Worm (Caenorhabditis elegans) whole organism, L2 larva: ENCODE measurements around the gene sel-12.

Source experiments
- C34F6.9 ChIP-seq: fragments of 150-350 bp; optimal IDR thresholded peaks from 2 replicates; lab custom pipeline; 2014; ENCODE audit warnings: missing biosample characterization, missing genetic modification characterization
- R02D3.7 ChIP-seq: fragments of 150-350 bp; optimal IDR thresholded peaks from 2 replicates; lab custom pipeline; 2014; ENCODE audit warnings: missing biosample characterization, missing genetic modification characterization
- Y55F3AM.14 ChIP-seq: fragments of 200-800 bp; sonication (Bioruptor generic); optimal IDR thresholded peaks from 2 replicates; lab custom pipeline; 2018; ENCODE audit warnings: mild to moderate bottlenecking, missing genetic modification characterization, missing compliant biosample characterization
- ZK546.5 ChIP-seq: sonication (generic microtip); optimal IDR thresholded peaks from 2 replicates; lab custom pipeline; 2017; ENCODE audit warnings: missing biosample characterization, missing genetic modification characterization
- alr-1 ChIP-seq: fragments of 150-350 bp; optimal IDR thresholded peaks from 2 replicates; lab custom pipeline; 2014; ENCODE audit warnings: missing biosample characterization, missing genetic modification characterization
- ama-1 ChIP-seq: fragments of 150-350 bp; optimal IDR thresholded peaks from 2 replicates; lab custom pipeline; 2018; ENCODE audit warnings: inconsistent platforms
- crh-2 ChIP-seq: sonication (generic microtip); optimal IDR thresholded peaks from 2 replicates; lab custom pipeline; 2017; ENCODE audit warnings: missing biosample characterization, missing genetic modification characterization
- elt-1 ChIP-seq: fragments of 150-350 bp; optimal IDR thresholded peaks from 2 replicates; lab custom pipeline; 2014; ENCODE audit warnings: missing biosample characterization, missing genetic modification characterization
- elt-3 ChIP-seq: sonication (generic microtip); optimal IDR thresholded peaks from 2 replicates; lab custom pipeline; 2017; ENCODE audit warnings: missing biosample characterization, missing genetic modification characterization
- gmeb-1 ChIP-seq: fragments of 150-350 bp; optimal IDR thresholded peaks from 2 replicates; lab custom pipeline; 2014; ENCODE audit warnings: missing biosample characterization, missing genetic modification characterization
- lin-11 ChIP-seq: fragments of 150-350 bp; sonication (generic microtip); optimal IDR thresholded peaks from 2 replicates; lab custom pipeline; 2014; ENCODE audit warnings: missing biosample characterization, missing genetic modification characterization, inconsistent platforms, mixed read lengths
- lin-13 ChIP-seq: fragments of 150-350 bp; optimal IDR thresholded peaks from 2 replicates; lab custom pipeline; 2014; ENCODE audit warnings: missing biosample characterization, missing genetic modification reagents, missing genetic modification characterization
- lin-39 ChIP-seq: fragments of 150-350 bp; optimal IDR thresholded peaks from 2 replicates; lab custom pipeline; 2014; ENCODE audit warnings: missing biosample characterization, missing genetic modification reagents, missing genetic modification characterization
- lsy-2 ChIP-seq, 2 experiments: fragments of 150-350 bp in 1 of 2; sonication (generic microtip) in 1 of 2; optimal IDR thresholded peaks; 2 replicates each; lab custom pipeline; 2014 to 2017; ENCODE audit warnings: missing biosample characterization in 2 of 2, missing genetic modification characterization in 2 of 2
- mab-5 ChIP-seq: fragments of 150-350 bp; optimal IDR thresholded peaks from 2 replicates; lab custom pipeline; 2014; ENCODE audit warnings: missing biosample characterization, missing genetic modification characterization
- mdl-1 ChIP-seq, 2 experiments: fragments of 150-350 bp in 1 of 2; sonication (generic microtip) in 1 of 2; optimal IDR thresholded peaks; 2 replicates each; lab custom pipeline; 2017; ENCODE audit warnings: missing biosample characterization in 2 of 2, missing genetic modification characterization in 2 of 2
- nhr-10 ChIP-seq: sonication (generic microtip); optimal IDR thresholded peaks from 2 replicates; lab custom pipeline; 2017; ENCODE audit warnings: missing biosample characterization, missing genetic modification characterization
- nhr-11 ChIP-seq: fragments of 150-350 bp; optimal IDR thresholded peaks from 2 replicates; lab custom pipeline; 2014; ENCODE audit warnings: missing biosample characterization, missing genetic modification characterization
- nhr-12 ChIP-seq: fragments of 150-350 bp; optimal IDR thresholded peaks from 2 replicates; lab custom pipeline; 2014; ENCODE audit warnings: missing biosample characterization, missing genetic modification characterization
- nhr-129 ChIP-seq: fragments of 150-350 bp; optimal IDR thresholded peaks from 2 replicates; lab custom pipeline; 2014; ENCODE audit warnings: missing biosample characterization, missing genetic modification characterization
- nhr-21 ChIP-seq: fragments of 150-350 bp; optimal IDR thresholded peaks from 2 replicates; lab custom pipeline; 2014; ENCODE audit warnings: missing biosample characterization, missing genetic modification characterization
- nhr-23 ChIP-seq: fragments of 150-350 bp; optimal IDR thresholded peaks from 2 replicates; lab custom pipeline; 2014; ENCODE audit warnings: missing biosample characterization, missing genetic modification reagents, missing genetic modification characterization
- nhr-25 ChIP-seq: fragments of 150-350 bp; sonication (generic microtip); optimal IDR thresholded peaks from 3 replicates; lab custom pipeline; 2014; ENCODE audit warnings: missing biosample characterization, missing genetic modification characterization
- nhr-6 ChIP-seq: fragments of 150-350 bp; optimal IDR thresholded peaks from 2 replicates; lab custom pipeline; 2014; ENCODE audit warnings: missing biosample characterization, missing genetic modification characterization
- nhr-77 ChIP-seq: fragments of 150-350 bp; optimal IDR thresholded peaks from 2 replicates; lab custom pipeline; 2014; ENCODE audit warnings: missing biosample characterization, missing genetic modification characterization
- sem-4 ChIP-seq: fragments of 150-350 bp; optimal IDR thresholded peaks from 2 replicates; lab custom pipeline; 2014; ENCODE audit warnings: missing biosample characterization, missing genetic modification reagents, missing genetic modification characterization
- skn-1 ChIP-seq: sonication (generic microtip); optimal IDR thresholded peaks from 2 replicates; lab custom pipeline; 2017; ENCODE audit warnings: missing biosample characterization, missing genetic modification characterization
- sma-9 ChIP-seq, 2 experiments: fragments of 150-350 bp in 1 of 2; sonication (generic microtip) in 1 of 2; optimal IDR thresholded peaks; 2 replicates each; lab custom pipeline; 2014 to 2016; ENCODE audit warnings: missing genetic modification characterization in 2 of 2, mild to moderate bottlenecking in 1 of 2, missing biosample characterization in 1 of 2, missing compliant biosample characterization in 1 of 2, missing genetic modification reagents in 1 of 2, moderate library complexity in 1 of 2
- snpc-4 ChIP-seq: fragments of 150-350 bp; optimal IDR thresholded peaks from 2 replicates; lab custom pipeline; 2014; ENCODE audit warnings: missing biosample characterization, missing genetic modification characterization
- unc-62 ChIP-seq: fragments of 150-350 bp; optimal IDR thresholded peaks from 2 replicates; lab custom pipeline; 2014; ENCODE audit warnings: missing biosample characterization, missing genetic modification reagents, missing genetic modification characterization
- zag-1 ChIP-seq: fragments of 150-350 bp; optimal IDR thresholded peaks from 2 replicates; lab custom pipeline; 2014; ENCODE audit warnings: missing biosample characterization, missing genetic modification characterization
- ztf-1 ChIP-seq: fragments of 200-800 bp; sonication (Bioruptor generic); conservative IDR thresholded peaks from 2 replicates; pipeline ENCODE4 v1.3.6; 2022; ENCODE audit warnings: missing genetic modification characterization, missing compliant biosample characterization
- ztf-11 ChIP-seq: sonication (generic microtip); optimal IDR thresholded peaks from 2 replicates; lab custom pipeline; 2017; ENCODE audit warnings: missing biosample characterization, missing genetic modification characterization
- ztf-4 ChIP-seq: fragments of 150-350 bp; optimal IDR thresholded peaks from 2 replicates; lab custom pipeline; 2014; ENCODE audit warnings: missing biosample characterization, missing genetic modification characterization

sel-12 gene

ce11 chrX:957581-957980 is 41.9 kb downstream of the sel-12 start, which contains the start of gene chil-10:
Gene chil-10, plus strand, starts transcription at chrX:957881.
- TF ChIP-seq mdl-1 (tag; optimal IDR thresholded peaks at IDR 0.05; lab: Kevin White, UChicago) (no peak), unc-62 (GFP tag; lab: Kevin White, UChicago) (no peak), R02D3.7 (no peak), lin-11 (tag; lab: Kevin White, UChicago) (no peak), lsy-2 (tag; optimal IDR thresholded peaks at IDR 0.05; lab: Kevin White, UChicago) (no peak), elt-1 (tag; lab: Kevin White, UChicago) (no peak), nhr-6 (tag; lab: Kevin White, UChicago) (no peak), nhr-23 (tag; lab: Kevin White, UChicago) (no peak), lin-13 (no peak), Y55F3AM.14 (GFP tag; lab: Kevin White, UChicago) (no peak), nhr-25 (tag; lab: Kevin White, UChicago) (no peak), crh-2 (tag; lab: Kevin White, UChicago) (no peak), nhr-129 (tag; lab: Kevin White, UChicago) (no peak), sem-4 (tag; lab: Kevin White, UChicago) (no peak), ZK546.5 (tag; lab: Kevin White, UChicago) (no peak), ztf-1 (GFP tag; lab: Robert Waterston, UW) (no peak)
- TF ChIP-seq, all 48 proteins: peak for 0

ce11 chrX:960139-960538 is 44.5 kb downstream of the sel-12 start:
- no peak for TF ChIP-seq sem-4 (tag; lab: Kevin White, UChicago)
- TF ChIP-seq elt-1 (tag; lab: Kevin White, UChicago): no peak
- no peak for TF ChIP-seq sma-9 (GFP tag; optimal IDR thresholded peaks at IDR 0.05; lab: Kevin White, UChicago)
- TF ChIP-seq sma-9 (tag; optimal IDR thresholded peaks at IDR 0.05; lab: Kevin White, UChicago): no peak
- TF ChIP-seq mab-5 (tag; lab: Kevin White, UChicago): no peak
- no peak for TF ChIP-seq nhr-10 (tag; lab: Kevin White, UChicago)
- no peak for TF ChIP-seq nhr-77 (tag; lab: Kevin White, UChicago)
- no peak for TF ChIP-seq lin-39 (tag; lab: Kevin White, UChicago)
- TF ChIP-seq ztf-11: no peak
- TF ChIP-seq R02D3.7: no peak
- TF ChIP-seq mdl-1 (tag; optimal IDR thresholded peaks at IDR 0.05; lab: Kevin White, UChicago): no peak
- no peak for TF ChIP-seq elt-3 (tag; lab: Kevin White, UChicago)
- TF ChIP-seq ztf-1 (GFP tag; lab: Robert Waterston, UW): no peak
- no peak for TF ChIP-seq ama-1 (lab: Kevin White, UChicago)
- no peak for TF ChIP-seq nhr-12
- TF ChIP-seq zag-1: no peak

- TF ChIP-seq ztf-1 (GFP tag; lab: Robert Waterston, UW) (no peak), ZK546.5 (tag; lab: Kevin White, UChicago) (no peak), nhr-23 (tag; lab: Kevin White, UChicago) (no peak), gmeb-1 (tag; lab: Kevin White, UChicago) (no peak), elt-3 (tag; lab: Kevin White, UChicago) (no peak), snpc-4 (tag; lab: Kevin White, UChicago) (no peak), ztf-4 (tag; lab: Kevin White, UChicago) (no peak), nhr-25 (tag; lab: Kevin White, UChicago) (no peak), ama-1 (lab: Kevin White, UChicago) (no peak), alr-1 (tag; lab: Kevin White, UChicago) (no peak), nhr-11 (tag; lab: Kevin White, UChicago) (no peak), lin-39 (tag; lab: Kevin White, UChicago) (no peak), R02D3.7 (no peak), nhr-21 (tag; lab: Kevin White, UChicago) (no peak), skn-1 (tag; lab: Kevin White, UChicago) (no peak), Y55F3AM.14 (GFP tag; lab: Kevin White, UChicago) (no peak), C34F6.9 (tag; lab: Kevin White, UChicago) (no peak), nhr-77 (tag; lab: Kevin White, UChicago) (no peak)
These were observed 47.5 kb downstream of the sel-12 start, which contains the start of gene ncs-1 for ce11 chrX:963171-963570. Gene ncs-1, minus strand, starts transcription at chrX:963271.
